Fruit fly (Drosophila melanogaster): ENCODE measurements around the gene mRpS2.

DNA sequence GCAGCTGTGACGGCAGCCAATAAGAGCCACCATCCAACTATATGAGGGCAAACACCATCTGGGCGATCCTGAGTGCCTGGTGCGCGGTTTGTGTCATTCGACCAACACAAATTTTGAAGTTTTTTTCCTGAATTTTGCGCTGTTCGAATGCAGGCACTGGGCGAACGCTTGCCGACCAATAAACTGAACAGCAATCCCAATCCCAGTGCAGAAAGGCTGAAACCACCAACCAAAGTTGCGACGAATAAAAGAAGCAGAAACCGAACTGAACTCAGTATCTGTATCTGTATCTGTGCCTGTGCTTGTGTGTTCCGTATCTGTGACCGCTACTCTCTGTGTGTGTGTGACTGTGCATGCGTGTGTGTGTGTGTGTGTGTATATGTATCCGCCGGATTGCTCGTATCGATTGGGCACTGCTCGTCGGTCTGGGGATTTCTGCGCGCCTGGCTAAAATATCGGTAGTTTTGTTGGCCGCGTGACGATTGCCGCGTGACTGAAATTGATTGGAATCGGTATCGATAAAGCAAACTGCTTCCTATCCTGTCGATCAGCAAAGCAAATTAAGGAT lies 38.6 kb downstream of the mRpS2 start:
- TF ChIP-seq CG32264 (GFP tag; optimal IDR thresholded peaks at IDR 0.05) (no peak), Hr78 (GFP tag; optimal IDR thresholded peaks at IDR 0.05) (peak; percentile 45), Jra (GFP tag; optimal IDR thresholded peaks at IDR 0.05) (peak; percentile 57), foxo (GFP tag; optimal IDR thresholded peaks at IDR 0.05) (peak in 1 of 2 experiments; percentile 75), psq (GFP tag; optimal IDR thresholded peaks at IDR 0.05) (no peak), Myc (optimal IDR thresholded peaks at IDR 0.05) (no peak), Sp1 (GFP tag; optimal IDR thresholded peaks at IDR 0.05) (no peak), Dfd (GFP tag; optimal IDR thresholded peaks at IDR 0.05) (no peak)
